Worm (Caenorhabditis elegans): ENCODE results near the gene ccm-2.

Gene ccm-2

ce11 chrIV:1837134-1837533 is 2.7 kb downstream of the ccm-2 start (continued):
- no peak for TF ChIP-seq vab-15 (tag; optimal IDR thresholded peaks at IDR 0.05)
- no peak for TF ChIP-seq mab-9 (GFP tag; IDR thresholded peaks at IDR 0.05)
- TF ChIP-seq lin-14 (GFP tag; optimal IDR thresholded peaks at IDR 0.05): peak; percentile 76
- no peak for TF ChIP-seq egl-27 (tag; optimal IDR thresholded peaks at IDR 0.05)
- no peak for TF ChIP-seq sox-4 (tag; optimal IDR thresholded peaks at IDR 0.05)
- TF ChIP-seq C16A3.4 (tag; optimal IDR thresholded peaks at IDR 0.05): peak; percentile 31
- TF ChIP-seq mep-1 (tag; optimal IDR thresholded peaks at IDR 0.05): peak; percentile 55
- TF ChIP-seq blmp-1 (tag; optimal IDR thresholded peaks at IDR 0.05): peak; percentile 97
- no peak for TF ChIP-seq rnt-1 (tag; optimal IDR thresholded peaks at IDR 0.05)
- peak; percentile 42 for TF ChIP-seq jun-1 (tag; optimal IDR thresholded peaks at IDR 0.05)
- TF ChIP-seq tlp-1 (tag; optimal IDR thresholded peaks at IDR 0.05): no peak
- peak; percentile 56 for TF ChIP-seq nhr-77 (tag; optimal IDR thresholded peaks at IDR 0.05)
- TF ChIP-seq ceh-90 (tag; optimal IDR thresholded peaks at IDR 0.05): no peak
- TF ChIP-seq lin-35 (GFP tag; optimal IDR thresholded peaks at IDR 0.05): peak in 1 of 2 experiments; percentile 67
- TF ChIP-seq hlh-4 (tag; optimal IDR thresholded peaks at IDR 0.05): no peak
- peak; percentile 15 for TF ChIP-seq snpc-4 (tag; optimal IDR thresholded peaks at IDR 0.05)

ce11 chrIV:1838583-1838982 is 4.2 kb downstream of the ccm-2 start:
- TF ChIP-seq zip-4 (GFP tag; optimal IDR thresholded peaks at IDR 0.05) (no peak), dpl-1 (GFP tag; optimal IDR thresholded peaks at IDR 0.05) (no peak), nhr-47 (tag; optimal IDR thresholded peaks at IDR 0.05) (peak; percentile 28), nhr-85 (tag) (peak; percentile 78), C04F5.9 (tag; optimal IDR thresholded peaks at IDR 0.05) (no peak), F16B12.6 (tag; optimal IDR thresholded peaks at IDR 0.05) (no peak), egl-27 (tag; optimal IDR thresholded peaks at IDR 0.05) (no peak), zag-1 (tag; optimal IDR thresholded peaks at IDR 0.05) (no peak), nhr-77 (tag; optimal IDR thresholded peaks at IDR 0.05) (no peak), nhr-71 (tag; optimal IDR thresholded peaks at IDR 0.05) (peak; percentile 9), C34B4.2 (tag; optimal IDR thresholded peaks at IDR 0.05) (no peak), isw-1 (GFP tag; IDR thresholded peaks at IDR 0.05) (no peak), tlp-1 (tag; optimal IDR thresholded peaks at IDR 0.05) (no peak), jun-1 (tag; optimal IDR thresholded peaks at IDR 0.05) (no peak), dsc-1 (tag; optimal IDR thresholded peaks at IDR 0.05) (no peak), snu-23 (GFP tag; optimal IDR thresholded peaks at IDR 0.05) (peak; percentile 23), lin-14 (GFP tag; optimal IDR thresholded peaks at IDR 0.05) (peak; percentile 38), sptf-1 (tag; optimal IDR thresholded peaks at IDR 0.05) (no peak), unc-30 (tag; optimal IDR thresholded peaks at IDR 0.05) (no peak), efl-1 (optimal IDR thresholded peaks at IDR 0.05) (peak in 1 of 2 experiments; percentile 4), efl-1 (GFP tag; optimal IDR thresholded peaks at IDR 0.05 in 1 of 2) (peak in 1 of 2 experiments; percentile 72), unc-86 (tag; optimal IDR thresholded peaks at IDR 0.05) (no peak), swsn-7 (tag; optimal IDR thresholded peaks at IDR 0.05) (peak; percentile 16), nhr-20 (tag; optimal IDR thresholded peaks at IDR 0.05) (peak; percentile 13), grh-1 (GFP tag; IDR thresholded peaks at IDR 0.05) (0 out of 2 replicates have a peak, but pooled peaks have one; percentile 13), nhr-76 (tag; optimal IDR thresholded peaks at IDR 0.05) (no peak), ceh-8 (GFP tag; optimal IDR thresholded peaks at IDR 0.05) (no peak), alr-1 (tag; optimal IDR thresholded peaks at IDR 0.05; ENCODE audit: borderline replicate concordance) (no peak), mdl-1 (tag; optimal IDR thresholded peaks at IDR 0.05) (peak in 1 of 2 experiments; percentile 25), unc-130 (tag; optimal IDR thresholded peaks at IDR 0.05) (no peak), aha-1 (tag; optimal IDR thresholded peaks at IDR 0.05) (no peak), egl-13 (tag; optimal IDR thresholded peaks at IDR 0.05) (no peak), mef-2 (tag; optimal IDR thresholded peaks at IDR 0.05) (no peak), lsy-2 (tag; optimal IDR thresholded peaks at IDR 0.05) (peak in 1 of 2 experiments; percentile 5), rnt-1 (tag; optimal IDR thresholded peaks at IDR 0.05) (peak; percentile 14), pax-3 (tag; optimal IDR thresholded peaks at IDR 0.05) (no peak), ceh-88 (GFP tag; IDR thresholded peaks at IDR 0.05) (no peak), unc-98 (GFP tag; IDR thresholded peaks at IDR 0.05) (no peak), lin-35 (GFP tag; optimal IDR thresholded peaks at IDR 0.05) (peak in 1 of 2 experiments; percentile 4)

Measured in whole organism, L1 larva.